Worm (Caenorhabditis elegans) whole organism, L2 larva: ENCODE measurements around the gene cpg-23.

ENCODE experiments used
- R02D3.7 ChIP-seq: fragments of 150-350 bp; optimal IDR thresholded peaks from 2 replicates; lab custom pipeline; 2014; ENCODE audit warnings: missing biosample characterization, missing genetic modification characterization
- aly-2 ChIP-seq: fragments of 150-350 bp; optimal IDR thresholded peaks from 2 replicates; lab custom pipeline; 2014; ENCODE audit warnings: missing biosample characterization, missing genetic modification characterization
- ama-1 ChIP-seq: fragments of 150-350 bp; optimal IDR thresholded peaks from 2 replicates; lab custom pipeline; 2018; ENCODE audit warnings: inconsistent platforms
- ceh-82 ChIP-seq: fragments of 150-350 bp; optimal IDR thresholded peaks from 2 replicates; lab custom pipeline; 2014; ENCODE audit warnings: missing biosample characterization, missing genetic modification characterization
- elt-3 ChIP-seq: sonication (generic microtip); optimal IDR thresholded peaks from 2 replicates; lab custom pipeline; 2017; ENCODE audit warnings: missing biosample characterization, missing genetic modification characterization
- nhr-6 ChIP-seq: fragments of 150-350 bp; optimal IDR thresholded peaks from 2 replicates; lab custom pipeline; 2014; ENCODE audit warnings: missing biosample characterization, missing genetic modification characterization
- skn-1 ChIP-seq: sonication (generic microtip); optimal IDR thresholded peaks from 2 replicates; lab custom pipeline; 2017; ENCODE audit warnings: missing biosample characterization, missing genetic modification characterization
- ztf-11 ChIP-seq: sonication (generic microtip); optimal IDR thresholded peaks from 2 replicates; lab custom pipeline; 2017; ENCODE audit warnings: missing biosample characterization, missing genetic modification characterization

ce11 chrV:19118312-19118711 lies 22.3 kb upstream of the cpg-23 start, which contains the start of gene pro-3:
- TF ChIP-seq ceh-82 (tag; lab: Kevin White, UChicago) (no peak), ama-1 (lab: Kevin White, UChicago) (no peak), R02D3.7 (tag; lab: Kevin White, UChicago) (no peak), skn-1 (tag; lab: Kevin White, UChicago) (no peak), nhr-6 (tag; lab: Kevin White, UChicago) (no peak), elt-3 (tag; lab: Kevin White, UChicago) (no peak), aly-2 (tag; lab: Kevin White, UChicago) (no peak), ztf-11 (no peak)
